Fruit fly (Drosophila melanogaster) whole organism, embryonic: ENCODE results near the gene cu.

Experiments used
- Aef1 ChIP-seq: fragments of 200-800 bp; sonication (Bioruptor generic); IDR thresholded peaks from 3 replicates; pipeline ENCODE4 v1.3.6; 2022; ENCODE audit warnings: missing biosample characterization, missing genetic modification characterization
- Atf6 ChIP-seq: fragments of 200-800 bp; sonication (Bioruptor generic); IDR thresholded peaks from 2 replicates; pipeline ENCODE4 v1.3.6; 2022; ENCODE audit warnings: missing biosample characterization, missing genetic modification characterization
- B-H1 ChIP-seq: fragments of 200-800 bp; sonication (Bioruptor generic); IDR thresholded peaks from 3 replicates; pipeline ENCODE4 v1.3.6; 2022; ENCODE audit warnings: missing biosample characterization, missing genetic modification characterization
- B-H2 ChIP-seq: fragments of 200-800 bp; sonication (Bioruptor generic); optimal IDR thresholded peaks from 2 replicates; lab custom pipeline; 2018; ENCODE audit warnings: missing biosample characterization, mild to moderate bottlenecking, missing genetic modification characterization
- C15 ChIP-seq: fragments of 200-800 bp; sonication (Bioruptor generic); IDR thresholded peaks from 3 replicates; pipeline ENCODE4 v1.3.6; 2022; ENCODE audit warnings: missing biosample characterization, missing genetic modification characterization
- CG11456 ChIP-seq: fragments of 200-800 bp; sonication (Bioruptor generic); IDR thresholded peaks from 3 replicates; pipeline ENCODE4 v1.3.6; 2022; ENCODE audit warnings: missing biosample characterization, missing genetic modification characterization
- CG11723 ChIP-seq: fragments of 200-800 bp; sonication (Bioruptor generic); optimal IDR thresholded peaks from 2 replicates; lab custom pipeline; 2017; ENCODE audit warnings: missing biosample characterization, mild to moderate bottlenecking, missing genetic modification characterization
- CG12744 ChIP-seq: fragments of 200-800 bp; sonication (Bioruptor generic); optimal IDR thresholded peaks from 2 replicates; lab custom pipeline; 2016; ENCODE audit warnings: missing biosample characterization, missing genetic modification characterization
- CG13624 ChIP-seq: fragments of 200-800 bp; sonication (Bioruptor generic); optimal IDR thresholded peaks from 2 replicates; lab custom pipeline; 2016; ENCODE audit warnings: missing biosample characterization, missing genetic modification characterization
- CG14441 ChIP-seq: fragments of 200-800 bp; sonication (Bioruptor generic); IDR thresholded peaks from 2 replicates; pipeline ENCODE4 v1.3.6; 2022; ENCODE audit warnings: missing biosample characterization, missing genetic modification characterization
- CG14667 ChIP-seq: fragments of 200-800 bp; sonication (Bioruptor generic); IDR thresholded peaks from 2 replicates; pipeline ENCODE4 v1.3.6; 2022; ENCODE audit warnings: missing biosample characterization, missing genetic modification characterization
- CG15514 ChIP-seq: fragments of 200-800 bp; sonication (Bioruptor generic); optimal IDR thresholded peaks from 3 replicates; lab custom pipeline; 2017; ENCODE audit warnings: missing biosample characterization, missing genetic modification characterization, mild to moderate bottlenecking, moderate library complexity, missing genetic modification reagents
- CG1603 ChIP-seq: fragments of 200-800 bp; sonication (Bioruptor generic); optimal IDR thresholded peaks from 2 replicates; lab custom pipeline; 2019; ENCODE audit warnings: missing biosample characterization, mild to moderate bottlenecking, missing genetic modification characterization, moderate library complexity
- CG16815 ChIP-seq: fragments of 200-800 bp; sonication (Bioruptor generic); optimal IDR thresholded peaks from 3 replicates; lab custom pipeline; 2017; ENCODE audit warnings: missing biosample characterization, mild to moderate bottlenecking, missing genetic modification characterization
- CG17568 ChIP-seq: fragments of 200-800 bp; sonication (Bioruptor generic); optimal IDR thresholded peaks from 2 replicates; lab custom pipeline; 2018; ENCODE audit warnings: missing biosample characterization, mild to moderate bottlenecking, missing genetic modification characterization, moderate library complexity
- CG30431 ChIP-seq: fragments of 200-800 bp; sonication (Bioruptor generic); optimal IDR thresholded peaks from 2 replicates; lab custom pipeline; 2017; ENCODE audit warnings: missing biosample characterization, missing genetic modification characterization
- CG34224 ChIP-seq: fragments of 200-800 bp; sonication (Bioruptor generic); IDR thresholded peaks from 3 replicates; pipeline ENCODE4 v1.3.6; 2022; ENCODE audit warnings: missing biosample characterization, missing genetic modification characterization; ENCODE audit not compliant: partially characterized antibody
- CG4707 ChIP-seq: fragments of 200-800 bp; sonication (Bioruptor generic); optimal IDR thresholded peaks from 2 replicates; lab custom pipeline; 2018; ENCODE audit warnings: missing biosample characterization, mild to moderate bottlenecking, missing genetic modification characterization, moderate library complexity
- Fer2 ChIP-seq: fragments of 200-800 bp; sonication (Bioruptor generic); optimal IDR thresholded peaks from 2 replicates; lab custom pipeline; 2018; ENCODE audit warnings: missing biosample characterization, mild to moderate bottlenecking, missing genetic modification characterization, moderate library complexity
- Hmr ChIP-seq: fragments of 200-800 bp; sonication (Bioruptor generic); optimal IDR thresholded peaks from 3 replicates; lab custom pipeline; 2017; ENCODE audit warnings: mild to moderate bottlenecking, missing biosample characterization, missing genetic modification reagents, missing genetic modification characterization
- Hsf ChIP-seq: fragments of 200-800 bp; sonication (Bioruptor generic); optimal IDR thresholded peaks from 3 replicates; lab custom pipeline; 2016; ENCODE audit warnings: missing biosample characterization, missing genetic modification characterization
- Mrtf ChIP-seq: fragments of 200-800 bp; sonication (Bioruptor generic); IDR thresholded peaks from 3 replicates; pipeline ENCODE4 v1.3.6; 2022; ENCODE audit warnings: missing biosample characterization, missing genetic modification characterization
- Nf-YC ChIP-seq: fragments of 200-800 bp; optimal IDR thresholded peaks from 3 replicates; lab custom pipeline; 2019; ENCODE audit warnings: missing biosample characterization, mild to moderate bottlenecking, missing genetic modification characterization, moderate library complexity
- Opbp ChIP-seq: fragments of 200-800 bp; sonication (Bioruptor generic); IDR thresholded peaks from 3 replicates; pipeline ENCODE4 v1.3.6; 2022; ENCODE audit warnings: missing biosample characterization, missing genetic modification characterization; ENCODE audit not compliant: partially characterized antibody
- PHDP ChIP-seq: fragments of 200-800 bp; sonication (Bioruptor generic); optimal IDR thresholded peaks from 3 replicates; lab custom pipeline; 2018; ENCODE audit warnings: missing biosample characterization, mild to moderate bottlenecking, missing genetic modification characterization, moderate library complexity
- Sin3A ChIP-seq: fragments of >200 bp; optimal IDR thresholded peaks from 2 replicates; lab custom pipeline; 2018
- Stat92E ChIP-seq, 3 experiments: fragments of >200 bp in 2 of 3; fragments of 200-800 bp in 1 of 3; sonication (Bioruptor generic) in 1 of 3; optimal IDR thresholded peaks; 2 replicates each; lab custom pipeline; 2017 to 2019; ENCODE audit warnings: missing biosample characterization in 3 of 3, missing genetic modification characterization in 3 of 3, mild to moderate bottlenecking in 1 of 3, moderate library complexity in 1 of 3
- Usf ChIP-seq: fragments of 200-800 bp; sonication (Bioruptor generic); optimal IDR thresholded peaks from 2 replicates; lab custom pipeline; 2017; ENCODE audit warnings: missing genotype, missing biosample characterization, missing genetic modification characterization
- Vsx1 ChIP-seq: fragments of 200-800 bp; sonication (Bioruptor generic); optimal IDR thresholded peaks from 2 replicates; lab custom pipeline; 2017; ENCODE audit warnings: missing biosample characterization, mild to moderate bottlenecking, missing genetic modification characterization, missing genetic modification reagents
- Xrp1 ChIP-seq: fragments of 200-800 bp; sonication (Bioruptor generic); IDR thresholded peaks from 2 replicates; pipeline ENCODE4 v1.3.6; 2022; ENCODE audit warnings: missing biosample characterization, missing genetic modification characterization
- ab ChIP-seq: fragments of 200-800 bp; sonication (Bioruptor generic); optimal IDR thresholded peaks from 2 replicates; lab custom pipeline; 2016; ENCODE audit warnings: missing biosample characterization, missing genetic modification characterization
- ac ChIP-seq: fragments of 200-800 bp; sonication (Bioruptor generic); optimal IDR thresholded peaks from 3 replicates; lab custom pipeline; 2017; ENCODE audit warnings: missing biosample characterization, mild to moderate bottlenecking, missing genetic modification characterization
- ase ChIP-seq: fragments of 200-800 bp; sonication (Bioruptor generic); IDR thresholded peaks from 3 replicates; pipeline ENCODE4 v1.3.6; 2022; ENCODE audit warnings: missing biosample characterization, missing genetic modification characterization
- cad ChIP-seq: fragments of >200 bp; optimal IDR thresholded peaks from 2 replicates; lab custom pipeline; 2017; ENCODE audit warnings: missing biosample characterization, missing genetic modification characterization
- crol ChIP-seq: fragments of 200-800 bp; sonication (Bioruptor generic); IDR thresholded peaks from 2 replicates; pipeline ENCODE4 v1.3.6; 2022; ENCODE audit warnings: missing biosample characterization, missing genetic modification characterization
- fd102C ChIP-seq: fragments of 200-800 bp; sonication (Bioruptor generic); optimal IDR thresholded peaks from 2 replicates; lab custom pipeline; 2018; ENCODE audit warnings: missing biosample characterization, mild to moderate bottlenecking, missing genetic modification characterization, moderate library complexity
- gce ChIP-seq: fragments of 200-800 bp; sonication (Bioruptor generic); IDR thresholded peaks from 3 replicates; pipeline ENCODE4 v1.3.6; 2022; ENCODE audit warnings: missing biosample characterization, missing genetic modification characterization
- hbn ChIP-seq: fragments of 200-800 bp; sonication (Bioruptor generic); IDR thresholded peaks from 2 replicates; pipeline ENCODE4 v1.3.6; 2022; ENCODE audit warnings: missing biosample characterization, missing genetic modification characterization; ENCODE audit not compliant: partially characterized antibody
- insv ChIP-seq, 2 experiments: fragments of 200-800 bp; sonication (Bioruptor generic); optimal IDR thresholded peaks; 3 replicates each; lab custom pipeline; 2016 to 2018; ENCODE audit warnings: missing biosample characterization in 2 of 2, missing genetic modification characterization in 2 of 2
- luna ChIP-seq: fragments of 200-800 bp; sonication (Bioruptor generic); optimal IDR thresholded peaks from 2 replicates; lab custom pipeline; 2016; ENCODE audit warnings: missing biosample characterization, missing genetic modification characterization
- nerfin-1 ChIP-seq: fragments of 200-800 bp; sonication (Bioruptor generic); optimal IDR thresholded peaks from 3 replicates; lab custom pipeline; 2019; ENCODE audit warnings: missing biosample characterization, mild to moderate bottlenecking, missing genetic modification characterization, moderate library complexity
- sima ChIP-seq: fragments of 200-800 bp; sonication (Bioruptor generic); optimal IDR thresholded peaks from 2 replicates; lab custom pipeline; 2016; ENCODE audit warnings: missing biosample characterization, missing genetic modification characterization
- sisA ChIP-seq: fragments of 200-800 bp; sonication (Bioruptor generic); IDR thresholded peaks from 2 replicates; pipeline ENCODE4 v1.3.6; 2022; ENCODE audit warnings: missing biosample characterization, missing genetic modification characterization
- slp2 ChIP-seq: fragments of 200-800 bp; sonication (Bioruptor generic); optimal IDR thresholded peaks from 2 replicates; lab custom pipeline; 2016; ENCODE audit warnings: missing biosample characterization, missing genetic modification characterization
- sqz ChIP-seq: fragments of 200-800 bp; sonication (Bioruptor generic); optimal IDR thresholded peaks from 3 replicates; lab custom pipeline; 2018; ENCODE audit warnings: missing biosample characterization, mild to moderate bottlenecking, missing genetic modification characterization
- tap ChIP-seq: fragments of 200-800 bp; optimal IDR thresholded peaks from 3 replicates; lab custom pipeline; 2019; ENCODE audit warnings: missing biosample characterization, mild to moderate bottlenecking, missing genetic modification characterization, moderate library complexity
- tll ChIP-seq, 2 experiments: fragments of 200-800 bp in 1 of 2; fragments of >200 bp in 1 of 2; sonication (Bioruptor generic) in 1 of 2; optimal IDR thresholded peaks; 2 replicates each; lab custom pipeline; 2017 to 2019; ENCODE audit warnings: missing biosample characterization in 2 of 2, missing genetic modification characterization in 2 of 2, mild to moderate bottlenecking in 1 of 2, moderate library complexity in 1 of 2
- tup ChIP-seq: fragments of 200-800 bp; sonication (Bioruptor generic); optimal IDR thresholded peaks from 2 replicates; lab custom pipeline; 2016; ENCODE audit warnings: missing biosample characterization, mild to moderate bottlenecking, missing genetic modification characterization, moderate library complexity
- twi ChIP-seq: fragments of 200-800 bp; optimal IDR thresholded peaks from 2 replicates; lab custom pipeline; 2019; ENCODE audit warnings: missing biosample characterization, mild to moderate bottlenecking, missing genetic modification characterization, moderate library complexity

Gene cu

dm6 chr3R:11211291-11212061 is 14.1 kb downstream of the cu start (continued):
- TF ChIP-seq crol (GFP tag; lab: Robert Waterston, UW) (peak; percentile 56; the same call in 1 of the 2 replicates), fd102C (GFP tag; lab: Kevin White, UChicago) (peak; percentile 11), CG11456 (GFP tag; lab: Robert Waterston, UW) (peak; percentile 86), Atf6 (GFP tag; lab: Robert Waterston, UW) (peak; percentile 73), CG17568 (peak; percentile 33), Stat92E (GFP tag; optimal IDR thresholded peaks at IDR 0.05; lab: Kevin White, UChicago) (no peak), ab (GFP tag; lab: Kevin White, UChicago) (no peak), CG4707 (GFP tag; lab: Kevin White, UChicago) (no peak), slp2 (GFP tag; lab: Kevin White, UChicago) (peak; percentile 25), sqz (peak; percentile 10), Hmr (GFP tag; lab: Kevin White, UChicago) (peak; percentile 76), nerfin-1 (no peak), B-H2 (GFP tag; lab: Kevin White, UChicago) (peak; percentile 56), luna (GFP tag; lab: Kevin White, UChicago) (peak; percentile 42), CG14441 (GFP tag; lab: Robert Waterston, UW) (peak; percentile 83), CG15514 (GFP tag; lab: Kevin White, UChicago) (peak; percentile 63), Nf-YC (peak; percentile 71), Fer2 (tag; lab: Kevin White, UChicago) (peak; percentile 62), Sin3A (no peak), hbn (no peak), B-H1 (GFP tag; lab: Robert Waterston, UW) (peak; percentile 65; the same call in 2 of the 3 replicates), sisA (GFP tag; lab: Robert Waterston, UW) (peak; percentile 81), sima (GFP tag; lab: Kevin White, UChicago) (no peak), cad (no peak), CG14667 (GFP tag; lab: Robert Waterston, UW) (peak; percentile 70), PHDP (tag; lab: Kevin White, UChicago) (peak; percentile 61), CG34224 (GFP tag; lab: Robert Waterston, UW) (no peak), insv (GFP tag; optimal IDR thresholded peaks at IDR 0.05; lab: Kevin White, UChicago) (peak in 1 of 2 experiments; percentile 17), Usf (GFP tag; lab: Kevin White, UChicago) (peak; percentile 20), tll (GFP tag; optimal IDR thresholded peaks at IDR 0.05; lab: Kevin White, UChicago) (peak in 1 of 2 experiments; percentile 5), CG1603 (tag; lab: Kevin White, UChicago) (peak; percentile 63), Opbp (no peak), tap (peak; percentile 45), Hsf (peak; percentile 74), CG12744 (GFP tag; lab: Kevin White, UChicago) (peak; percentile 64), tup (GFP tag; lab: Kevin White, UChicago) (no peak), CG13624 (peak; percentile 79), CG16815 (GFP tag; lab: Kevin White, UChicago) (peak; percentile 55), ase (GFP tag; lab: Robert Waterston, UW) (peak; percentile 74; the same call in 2 of the 3 replicates), ac (no peak), Vsx1 (GFP tag; lab: Kevin White, UChicago) (peak; percentile 42), twi (peak; percentile 6), Mrtf (GFP tag; lab: Robert Waterston, UW) (peak; percentile 64), Xrp1 (peak; percentile 77), C15 (GFP tag; lab: Robert Waterston, UW) (peak; percentile 54; the same call in 1 of the 3 replicates), CG11723 (no peak), CG30431 (GFP tag; lab: Kevin White, UChicago) (peak; percentile 32), Aef1 (GFP tag; lab: Robert Waterston, UW) (peak; percentile 66; the same call in 2 of the 3 replicates), gce (no peak)
